Worm (Caenorhabditis elegans): ENCODE data around the gene Y51H4A.935.

- TF ChIP-seq nhr-11 (tag; optimal IDR thresholded peaks at IDR 0.05): no peak
- TF ChIP-seq hlh-11 (tag; optimal IDR thresholded peaks at IDR 0.05): no peak
- no peak for TF ChIP-seq pqm-1 (tag; optimal IDR thresholded peaks at IDR 0.05)
- no peak for TF ChIP-seq lin-1 (GFP tag; IDR thresholded peaks at IDR 0.05)
- TF ChIP-seq gei-8 (GFP tag; optimal IDR thresholded peaks at IDR 0.05): no peak
- no peak for TF ChIP-seq F26F4.8 (GFP tag; conservative IDR thresholded peaks at IDR 0.05)
- TF ChIP-seq Y5F2A.4 (GFP tag; optimal IDR thresholded peaks at IDR 0.05): no peak
- TF ChIP-seq sdz-12 (GFP tag; optimal IDR thresholded peaks at IDR 0.05): no peak
- no peak for TF ChIP-seq Y105C5A.15 (GFP tag; IDR thresholded peaks at IDR 0.05)
- no peak for TF ChIP-seq ceh-28 (tag; optimal IDR thresholded peaks at IDR 0.05)
- TF ChIP-seq nhr-237 (tag; optimal IDR thresholded peaks at IDR 0.05): no peak
These were observed 44.4 kb upstream of the Y51H4A.935 start for ce11 chrIV:16551457-16551856.

Data from whole organism, L4 larva.